Fruit fly (Drosophila melanogaster) S2 (cell line): ENCODE results near the gene CG14570.

Source experiments
- CG8478 ChIP-seq: fragments of >200 bp; optimal IDR thresholded peaks from 2 replicates; lab custom pipeline; 2018
- CTCF ChIP-seq, 2 experiments: fragments of >200 bp; optimal IDR thresholded peaks; 2 replicates each; lab custom pipeline; 2018

Gene CG14570

dm6 chr3L:21727728-21728124 is 2.5 kb downstream of the CG14570 start:
- TF ChIP-seq CTCF (optimal IDR thresholded peaks at IDR 0.05; lab: Kevin White, UChicago) (no peak), CG8478 (lab: Kevin White, UChicago) (no peak)

- TF ChIP-seq CG8478 (lab: Kevin White, UChicago) (no peak), CTCF (optimal IDR thresholded peaks at IDR 0.05; lab: Kevin White, UChicago) (no peak)
These were observed 3.1 kb downstream of the CG14570 start for dm6 chr3L:21727013-21727727.

DNA sequence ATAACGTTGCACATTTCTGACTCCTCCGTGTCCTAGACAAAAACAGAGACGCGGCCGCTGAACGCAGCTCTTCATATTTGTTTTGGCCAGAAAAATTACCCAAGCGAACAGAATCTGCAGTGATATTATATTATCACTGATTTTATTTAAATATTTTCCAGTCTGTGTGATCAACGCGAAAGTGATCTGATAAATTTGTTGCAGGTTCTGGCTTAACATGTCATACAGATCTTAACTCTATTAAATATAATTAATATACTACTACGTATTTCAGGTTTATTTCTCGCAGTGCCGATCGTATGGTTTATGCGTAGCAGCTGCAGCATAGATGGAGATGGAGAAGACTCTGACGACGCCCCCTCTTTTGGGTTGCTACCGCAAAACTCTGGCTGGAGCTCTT is 9.4 kb downstream of the CG14570 start:
- no peak for TF ChIP-seq CTCF (optimal IDR thresholded peaks at IDR 0.05; lab: Kevin White, UChicago)

dm6 chr3L:21718233-21718632 is 12.0 kb downstream of the CG14570 start:
- TF ChIP-seq CTCF (optimal IDR thresholded peaks at IDR 0.05; lab: Kevin White, UChicago) (no peak), CG8478 (lab: Kevin White, UChicago) (no peak)

DNA sequence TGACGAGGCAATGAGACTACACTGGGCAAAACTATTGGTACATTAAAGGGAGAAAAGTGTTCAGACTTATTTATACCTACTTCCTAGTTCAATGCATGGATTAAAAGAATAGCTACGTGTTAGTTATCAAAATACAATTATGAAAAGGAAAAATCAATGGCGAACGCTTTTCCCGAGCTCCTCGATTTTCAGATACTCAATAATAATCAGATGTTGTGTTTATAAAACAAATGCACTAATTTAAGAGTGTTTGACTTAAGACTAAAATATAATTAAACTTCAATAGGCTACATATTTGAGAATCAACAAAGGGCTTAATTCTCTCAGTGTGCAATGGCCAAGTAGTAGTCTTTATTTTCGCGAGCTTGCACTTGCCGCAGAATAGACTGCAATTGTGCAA is 14.3 kb downstream of the CG14570 start:
- TF ChIP-seq CG8478 (lab: Kevin White, UChicago) (no peak), CTCF (optimal IDR thresholded peaks at IDR 0.05; lab: Kevin White, UChicago) (no peak)

DNA sequence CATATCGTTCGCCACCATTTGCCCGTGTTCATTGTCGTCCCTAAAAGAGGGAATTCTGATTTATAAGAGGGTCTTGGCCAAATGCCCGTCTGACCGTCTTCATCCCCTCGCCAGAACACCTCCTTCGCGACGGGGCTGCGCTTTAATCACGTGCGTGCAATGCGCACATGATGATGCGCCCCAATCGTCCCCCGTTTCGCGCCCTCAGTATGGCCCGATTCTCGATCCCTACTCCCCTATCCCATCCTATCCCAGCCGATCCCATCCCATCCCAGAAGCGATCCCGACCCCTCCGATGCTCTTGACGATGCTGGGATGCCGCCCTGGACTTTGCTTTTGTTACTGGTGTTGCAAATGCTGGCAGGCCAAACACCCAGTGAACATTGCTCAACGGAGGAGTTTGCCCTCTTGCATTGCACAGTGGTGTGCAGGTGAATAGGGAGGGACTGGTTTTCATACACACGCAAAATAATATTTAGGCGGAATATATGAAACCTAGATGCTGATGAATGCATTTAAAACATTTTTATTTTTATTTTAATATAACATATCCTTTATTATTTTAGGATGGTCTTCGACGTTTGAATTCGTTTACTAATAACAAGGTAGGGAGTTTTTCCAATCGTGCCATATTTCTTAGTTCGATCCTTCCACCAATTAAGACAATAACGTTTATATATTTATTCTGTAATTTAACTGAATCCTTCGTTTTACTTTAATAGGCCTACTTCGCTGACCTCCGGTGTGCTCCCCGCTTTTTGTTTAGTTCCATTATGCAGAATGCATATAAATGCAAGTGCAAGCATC is 20.3 kb downstream of the CG14570 start:
- no peak for TF ChIP-seq CG8478 (lab: Kevin White, UChicago)
- TF ChIP-seq CTCF (optimal IDR thresholded peaks at IDR 0.05; lab: Kevin White, UChicago) = no peak

dm6 chr3L:21706144-21706926 is 23.9 kb downstream of the CG14570 start, which contains the start of gene CG32447:
CG32447 (minus strand) TSS chr3L:21706365.
- TF ChIP-seq CTCF (optimal IDR thresholded peaks at IDR 0.05; lab: Kevin White, UChicago) (no peak), CG8478 (lab: Kevin White, UChicago) (no peak)

DNA sequence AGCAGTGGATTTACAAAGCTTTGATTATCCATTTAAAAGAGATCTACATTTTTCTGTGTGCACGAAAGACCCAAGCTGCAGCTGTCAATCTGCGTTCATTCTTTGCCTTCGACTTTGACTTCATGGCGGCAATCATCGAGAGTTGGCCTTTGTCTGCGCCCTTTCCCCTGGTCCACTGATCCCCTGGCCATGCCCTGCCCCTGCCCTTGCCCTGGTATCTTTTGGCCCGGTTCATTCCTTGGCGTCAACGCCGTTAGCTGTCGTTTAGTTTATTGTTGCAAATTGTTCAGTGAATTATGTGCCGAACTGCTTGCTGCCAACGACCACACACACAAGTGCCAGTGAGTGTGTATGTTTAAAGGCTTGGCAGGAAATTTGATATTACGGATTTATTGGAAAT is 29.3 kb downstream of the CG14570 start:
- TF ChIP-seq CG8478 (lab: Kevin White, UChicago) = no peak
- TF ChIP-seq CTCF (optimal IDR thresholded peaks at IDR 0.05; lab: Kevin White, UChicago) = no peak

DNA sequence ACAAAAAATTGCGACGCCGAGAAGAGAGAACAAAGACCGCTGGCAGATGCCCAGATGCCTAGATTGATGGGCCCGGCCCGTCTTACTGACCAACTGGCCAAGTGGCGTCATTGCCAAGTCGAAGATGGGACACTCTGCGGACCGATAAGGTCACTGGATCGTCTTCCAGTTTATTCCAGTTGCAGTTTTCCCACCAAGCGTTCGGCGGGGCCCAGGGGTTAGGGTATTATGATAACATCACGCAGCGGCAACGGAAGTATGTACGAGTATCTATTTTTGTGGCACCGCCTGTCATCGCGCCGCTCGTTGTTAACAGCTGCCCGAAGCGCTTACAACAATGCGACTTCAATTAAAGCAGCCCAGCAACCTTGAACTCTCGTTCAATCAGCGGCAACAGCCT is 30.2 kb downstream of the CG14570 start:
- no peak for TF ChIP-seq CTCF (optimal IDR thresholded peaks at IDR 0.05; lab: Kevin White, UChicago)
- no peak for TF ChIP-seq CG8478 (lab: Kevin White, UChicago)

DNA sequence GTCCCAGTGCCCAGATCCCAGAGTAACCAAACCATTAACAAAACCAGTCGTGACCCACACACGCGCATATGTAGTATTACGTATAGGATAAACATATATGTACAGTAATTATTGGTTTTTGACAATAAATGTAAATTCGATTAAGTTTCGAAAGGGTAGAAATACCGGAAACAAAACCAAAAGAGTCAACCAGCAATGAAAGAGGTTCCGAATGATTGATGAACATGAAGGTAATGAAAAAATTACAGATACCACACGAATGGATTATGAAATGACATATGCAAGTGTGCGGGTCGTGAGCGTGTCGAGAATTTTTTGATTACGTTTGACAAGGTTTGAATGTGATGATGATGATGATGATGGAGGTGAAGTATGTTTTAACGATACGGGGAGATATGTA is 35.6 kb downstream of the CG14570 start:
- TF ChIP-seq CG8478 (lab: Kevin White, UChicago) = no peak
- TF ChIP-seq CTCF (optimal IDR thresholded peaks at IDR 0.05; lab: Kevin White, UChicago) = no peak

dm6 chr3L:21688607-21689129 is 41.6 kb downstream of the CG14570 start:
- no peak for TF ChIP-seq CTCF (optimal IDR thresholded peaks at IDR 0.05; lab: Kevin White, UChicago)

DNA sequence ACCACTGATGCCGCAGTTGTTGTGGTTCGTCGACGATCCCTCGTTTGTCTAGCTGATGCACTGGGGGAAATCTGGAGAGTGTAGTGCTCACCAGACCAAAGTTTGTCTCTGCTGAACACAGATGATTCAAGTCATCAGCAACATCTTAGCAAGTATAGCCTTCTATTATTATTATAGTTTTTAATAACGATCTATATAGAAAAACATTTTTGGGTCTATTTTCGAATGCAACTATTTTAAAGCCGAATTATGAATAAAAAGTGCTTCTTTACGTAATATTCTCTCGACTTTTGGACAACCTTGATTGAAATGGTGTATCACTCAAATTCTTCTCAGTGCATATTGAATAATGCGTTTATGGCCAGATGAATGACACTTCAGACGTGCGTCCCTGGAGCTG is 44.5 kb downstream of the CG14570 start:
- no peak for TF ChIP-seq CTCF (optimal IDR thresholded peaks at IDR 0.05; lab: Kevin White, UChicago)

DNA sequence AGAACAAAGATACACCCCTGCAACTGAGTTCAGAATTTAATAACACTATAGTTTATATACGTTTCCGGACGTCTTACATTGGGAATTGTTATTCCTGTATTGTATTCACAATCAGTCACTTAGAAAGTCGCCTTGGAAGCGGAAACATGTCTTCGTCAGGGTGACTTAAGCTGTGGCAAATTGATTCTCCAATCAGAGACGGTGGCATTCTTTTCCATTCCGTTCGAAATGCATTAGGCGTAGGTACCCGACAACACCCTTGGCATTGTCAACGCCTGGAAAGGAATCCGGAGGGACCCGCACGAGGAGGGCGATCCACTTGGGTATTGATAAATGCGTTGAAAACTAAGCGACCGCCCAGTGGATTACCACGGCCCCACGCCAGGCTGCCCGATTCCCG is 46.3 kb downstream of the CG14570 start, which contains the start of gene Sfp78E:
Gene Sfp78E, minus strand, starts transcription at position 101 of the 400 bp plus-strand sequence.
- TF ChIP-seq CG8478 (lab: Kevin White, UChicago) (no peak), CTCF (optimal IDR thresholded peaks at IDR 0.05; lab: Kevin White, UChicago) (no peak)

DNA sequence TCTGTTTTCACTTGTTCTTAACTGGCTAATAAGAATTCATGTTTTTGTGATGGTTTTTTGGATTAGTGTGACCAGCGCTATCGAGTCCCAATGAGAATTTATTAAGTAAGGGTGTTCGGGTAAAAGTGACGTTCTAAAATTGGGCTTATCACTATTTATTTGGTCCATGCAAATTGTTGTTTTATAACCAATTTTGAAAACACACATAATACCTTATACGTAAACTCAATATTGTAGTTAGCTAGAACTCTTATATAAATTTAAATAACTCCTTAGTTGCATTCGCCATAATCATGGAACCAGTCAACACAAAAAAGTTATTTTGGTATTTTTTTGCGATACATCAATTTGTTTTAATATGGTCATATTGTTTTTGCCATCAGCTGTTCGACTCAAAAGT is 50.6 kb downstream of the CG14570 start, which contains the start of the genes Als2 and CG11248:
Gene Als2, minus strand, starts transcription at position 69 of the 400 bp plus-strand sequence.
Gene CG11248, plus strand, starts transcription at position 364 of the 400 bp plus-strand sequence.
- TF ChIP-seq CG8478 (lab: Kevin White, UChicago) (no peak), CTCF (optimal IDR thresholded peaks at IDR 0.05; lab: Kevin White, UChicago) (no peak)
